Fruit fly (Drosophila melanogaster): ENCODE results near the gene CG17186.

CG17186 gene

DNA sequence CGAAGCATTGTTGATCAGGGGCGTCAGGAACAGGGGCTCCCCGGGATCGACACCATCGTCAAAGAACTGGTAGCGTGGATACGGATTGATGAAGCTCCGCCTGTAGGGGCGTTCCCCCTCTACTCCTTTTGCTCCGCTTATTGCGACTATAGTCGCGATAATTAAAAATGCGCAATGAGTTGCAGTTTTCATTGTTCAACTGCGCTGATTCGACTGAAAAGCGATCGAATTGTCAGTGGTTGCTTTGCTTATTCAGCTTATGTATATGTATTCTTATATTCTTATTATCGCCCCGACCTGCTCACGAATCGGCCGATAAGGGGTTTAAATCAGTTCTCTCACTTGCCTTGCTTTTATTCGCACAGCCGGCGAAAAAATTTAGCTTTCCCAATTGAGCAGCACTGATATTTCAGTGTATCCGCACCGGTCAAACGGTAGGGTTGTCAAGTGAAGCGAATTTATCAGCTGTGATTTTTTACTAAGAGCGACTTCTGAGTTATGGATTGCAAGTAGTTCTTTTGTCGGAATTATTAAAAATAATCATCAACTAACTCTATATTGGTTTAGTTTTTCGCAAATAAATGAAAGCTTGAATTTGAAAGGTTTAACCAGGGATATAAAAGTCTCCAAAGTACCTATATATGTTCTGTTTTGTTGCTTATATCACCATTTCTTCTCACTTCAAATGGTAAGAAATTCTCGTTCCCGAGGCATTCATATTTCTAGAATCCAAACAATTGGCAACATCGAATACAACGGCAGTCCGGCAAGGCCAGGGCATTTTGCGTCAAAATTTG is 13.1 kb downstream of the CG17186 start, which contains the start of the genes CG4572 and CG4686 (continued):
- peak; percentile 51 for TF ChIP-seq CG1529 (GFP tag; optimal IDR thresholded peaks at IDR 0.05)
- no peak for TF ChIP-seq CG8359 (GFP tag; optimal IDR thresholded peaks at IDR 0.05; ENCODE audit: borderline replicate concordance)
- TF ChIP-seq CG14860 (GFP tag; IDR thresholded peaks at IDR 0.05; ENCODE audit: partially characterized antibody): no peak
- peak; percentile 74 for TF ChIP-seq Mes4 (GFP tag; optimal IDR thresholded peaks at IDR 0.05)
- TF ChIP-seq ab (GFP tag; optimal IDR thresholded peaks at IDR 0.05): no peak
- TF ChIP-seq CG2202 (tag; optimal IDR thresholded peaks at IDR 0.05): peak; percentile 21
- no peak for TF ChIP-seq NK7.1 (GFP tag; optimal IDR thresholded peaks at IDR 0.05)
- TF ChIP-seq CG10267 (tag; optimal IDR thresholded peaks at IDR 0.05): peak; percentile 67
- no peak for TF ChIP-seq hbn (GFP tag; IDR thresholded peaks at IDR 0.05; ENCODE audit: partially characterized antibody)
- no peak for TF ChIP-seq aop (GFP tag; IDR thresholded peaks at IDR 0.05)
- peak; percentile 33; the same call in 1 of the 2 replicates for TF ChIP-seq sens-2 (GFP tag; IDR thresholded peaks at IDR 0.05)
- TF ChIP-seq CrebB (tag; optimal IDR thresholded peaks at IDR 0.05): peak; percentile 40
- TF ChIP-seq fd102C (GFP tag; optimal IDR thresholded peaks at IDR 0.05): no peak
- TF ChIP-seq CG2129 (GFP tag; IDR thresholded peaks at IDR 0.05; ENCODE audit: partially characterized antibody): no peak
- TF ChIP-seq CG11093 (GFP tag; IDR thresholded peaks at IDR 0.05): peak; percentile 61; the same call in 1 of the 3 replicates
- peak; percentile 27; the same call in 1 of the 3 replicates for TF ChIP-seq ci (GFP tag; IDR thresholded peaks at IDR 0.05)
- TF ChIP-seq gfzf (GFP tag; optimal IDR thresholded peaks at IDR 0.05): peak; percentile 32
- peak; percentile 56; the same call in 1 of the 4 replicates for TF ChIP-seq Dll (GFP tag; IDR thresholded peaks at IDR 0.05; ENCODE audit: partially characterized antibody)
- no peak for TF ChIP-seq CG7745 (tag; optimal IDR thresholded peaks at IDR 0.05)
- peak; percentile 81 for TF ChIP-seq CG15269 (tag; optimal IDR thresholded peaks at IDR 0.05)
- no peak for TF ChIP-seq CG8478 (optimal IDR thresholded peaks at IDR 0.05)
- TF ChIP-seq CG30403 (GFP tag; optimal IDR thresholded peaks at IDR 0.05): peak; percentile 86
- TF ChIP-seq CG4282 (GFP tag; optimal IDR thresholded peaks at IDR 0.05): peak; percentile 57
- TF ChIP-seq nerfin-2 (GFP tag; IDR thresholded peaks at IDR 0.05; ENCODE audit: partially characterized antibody): no peak
- no peak for TF ChIP-seq mld (GFP tag; IDR thresholded peaks at IDR 0.05; ENCODE audit: partially characterized antibody)
- TF ChIP-seq HLH3B (GFP tag; IDR thresholded peaks at IDR 0.05): peak; percentile 68
- TF ChIP-seq Camta (GFP tag; optimal IDR thresholded peaks at IDR 0.05): peak; percentile 38
- TF ChIP-seq sr (GFP tag; IDR thresholded peaks at IDR 0.05): peak; percentile 5; the same call in 1 of the 3 replicates
- peak; percentile 25 for TF ChIP-seq ATbp (GFP tag; optimal IDR thresholded peaks at IDR 0.05)
- TF ChIP-seq D19B (GFP tag; optimal IDR thresholded peaks at IDR 0.05): peak; percentile 56
- peak; percentile 72 for TF ChIP-seq Hr3 (GFP tag; optimal IDR thresholded peaks at IDR 0.05)
- TF ChIP-seq ranshi (GFP tag; IDR thresholded peaks at IDR 0.05): peak; percentile 60; the same call in 1 of the 2 replicates
- TF ChIP-seq Six4 (GFP tag; optimal IDR thresholded peaks at IDR 0.05): peak; percentile 57
- no peak for TF ChIP-seq Doc2 (GFP tag; IDR thresholded peaks at IDR 0.05)
- TF ChIP-seq Mad (GFP tag; optimal IDR thresholded peaks at IDR 0.05): peak; percentile 61
- peak; percentile 57 for TF ChIP-seq CG3163 (GFP tag; optimal IDR thresholded peaks at IDR 0.05)
- peak; percentile 74 for TF ChIP-seq CG3847 (GFP tag; IDR thresholded peaks at IDR 0.05)
- TF ChIP-seq ken (GFP tag; IDR thresholded peaks at IDR 0.05): peak; percentile 54; the same call in 1 of the 3 replicates
- peak; percentile 80 for TF ChIP-seq lab (GFP tag; optimal IDR thresholded peaks at IDR 0.05)
- peak in 1 of 2 experiments; percentile 33 for TF ChIP-seq Hr78 (GFP tag; optimal IDR thresholded peaks at IDR 0.05)
- TF ChIP-seq corto (GFP tag; optimal IDR thresholded peaks at IDR 0.05): peak; percentile 76
- TF ChIP-seq CG9609 (GFP tag; optimal IDR thresholded peaks at IDR 0.05): peak; percentile 71
- TF ChIP-seq Bgb (GFP tag; IDR thresholded peaks at IDR 0.05; ENCODE audit: partially characterized antibody): no peak
- TF ChIP-seq wek (GFP tag; optimal IDR thresholded peaks at IDR 0.05): no peak
- peak; percentile 45 for TF ChIP-seq disco-r (GFP tag; optimal IDR thresholded peaks at IDR 0.05)
- peak; percentile 28 for TF ChIP-seq CG3065 (GFP tag; optimal IDR thresholded peaks at IDR 0.05)
- peak; percentile 47 for TF ChIP-seq Hey (tag; optimal IDR thresholded peaks at IDR 0.05)
- no peak for TF ChIP-seq CG15073 (GFP tag; optimal IDR thresholded peaks at IDR 0.05)

Data from whole organism, embryonic.